Worm (Caenorhabditis elegans) whole organism, L1 larva: Measurements from ENCODE around the gene K08B12.1.

Source experiments
- ceh-90 ChIP-seq: sonication (generic microtip); optimal IDR thresholded peaks from 2 replicates; lab custom pipeline; 2016; ENCODE audit warnings: missing genetic modification characterization, missing compliant biosample characterization
- egl-27 ChIP-seq, 2 experiments: fragments of 150-350 bp in 1 of 2; sonication (generic microtip); optimal IDR thresholded peaks; 3 replicates each; lab custom pipeline; 2017 to 2018; ENCODE audit warnings: missing biosample characterization in 2 of 2, missing genetic modification characterization in 2 of 2, missing genetic modification reagents in 2 of 2
- fkh-10 ChIP-seq: sonication (generic microtip); optimal IDR thresholded peaks from 2 replicates; lab custom pipeline; 2017; ENCODE audit warnings: missing biosample characterization, missing genetic modification reagents, missing genetic modification characterization
- lin-39 ChIP-seq: fragments of 150-350 bp; optimal IDR thresholded peaks from 2 replicates; lab custom pipeline; 2014; ENCODE audit warnings: missing biosample characterization, missing genetic modification reagents, missing genetic modification characterization
- mdl-1 ChIP-seq, 2 experiments: fragments of 150-350 bp; optimal IDR thresholded peaks; 2 replicates each; lab custom pipeline; 2014 to 2017; ENCODE audit warnings: missing biosample characterization in 2 of 2, missing genetic modification characterization in 2 of 2, inconsistent platforms in 1 of 2
- mep-1 ChIP-seq: fragments of 150-350 bp; optimal IDR thresholded peaks from 2 replicates; lab custom pipeline; 2014; ENCODE audit warnings: missing biosample characterization, missing genetic modification characterization
- nhr-237 ChIP-seq: fragments of 150-350 bp; optimal IDR thresholded peaks from 2 replicates; lab custom pipeline; 2014; ENCODE audit warnings: missing biosample characterization, missing genetic modification characterization
- sptf-1 ChIP-seq: fragments of 150-350 bp; optimal IDR thresholded peaks from 2 replicates; lab custom pipeline; 2014; ENCODE audit warnings: missing biosample characterization, missing genetic modification characterization
- tlp-1 ChIP-seq: fragments of 150-350 bp; optimal IDR thresholded peaks from 2 replicates; lab custom pipeline; 2014; ENCODE audit warnings: missing biosample characterization, missing genetic modification characterization
- unc-130 ChIP-seq: fragments of 150-350 bp; optimal IDR thresholded peaks from 2 replicates; lab custom pipeline; 2017; ENCODE audit warnings: missing biosample characterization, missing genetic modification characterization, inconsistent platforms
- zag-1 ChIP-seq: fragments of 150-350 bp; optimal IDR thresholded peaks from 2 replicates; lab custom pipeline; 2014; ENCODE audit warnings: missing biosample characterization, missing genetic modification characterization

- TF ChIP-seq sptf-1 (no peak), nhr-237 (tag; lab: Kevin White, UChicago) (no peak), ceh-90 (tag; lab: Kevin White, UChicago) (no peak), mep-1 (no peak), tlp-1 (tag; lab: Kevin White, UChicago) (no peak), mdl-1 (tag; optimal IDR thresholded peaks at IDR 0.05; lab: Kevin White, UChicago) (no peak), zag-1 (tag; lab: Kevin White, UChicago) (no peak), lin-39 (no peak), fkh-10 (GFP tag; lab: Kevin White, UChicago) (no peak), unc-130 (tag; lab: Kevin White, UChicago) (no peak), egl-27 (tag; optimal IDR thresholded peaks at IDR 0.05; lab: Kevin White, UChicago) (no peak)
These were observed 19.2 kb downstream of the K08B12.1 start, which contains the start of gene fil-2 for ce11 chrV:6278117-6279081.
